Fruit fly (Drosophila melanogaster) whole organism, prepupa: ENCODE data around the gene Alp13.

Experiments
- CG10669 ChIP-seq: fragments of 200-800 bp; sonication (Bioruptor generic); optimal IDR thresholded peaks from 3 replicates; lab custom pipeline; 2018; ENCODE audit warnings: missing biosample characterization, mild to moderate bottlenecking, missing genetic modification characterization, moderate library complexity
- CG11294 ChIP-seq: fragments of 200-800 bp; sonication (Bioruptor generic); IDR thresholded peaks from 2 replicates; pipeline ENCODE4 v1.3.6; 2022; ENCODE audit warnings: missing biosample characterization, missing genetic modification characterization
- CG11762 ChIP-seq: fragments of 200-800 bp; sonication (Bioruptor generic); optimal IDR thresholded peaks from 3 replicates; lab custom pipeline; 2016; ENCODE audit warnings: missing biosample characterization, missing genetic modification characterization; ENCODE audit not compliant: insufficient read depth
- CG11902 ChIP-seq: fragments of 200-800 bp; sonication (Bioruptor generic); optimal IDR thresholded peaks from 3 replicates; lab custom pipeline; 2016; ENCODE audit warnings: missing biosample characterization, missing genetic modification characterization
- CG1621 ChIP-seq: fragments of 200-800 bp; sonication (Bioruptor generic); optimal IDR thresholded peaks from 3 replicates; lab custom pipeline; 2018; ENCODE audit warnings: missing biosample characterization, mild to moderate bottlenecking, missing genetic modification characterization
- CG16779 ChIP-seq: fragments of 200-800 bp; sonication (Bioruptor generic); optimal IDR thresholded peaks from 3 replicates; lab custom pipeline; 2017; ENCODE audit warnings: missing biosample characterization, mild to moderate bottlenecking, missing genetic modification characterization
- CG3919 ChIP-seq: fragments of 200-800 bp; sonication (Bioruptor generic); optimal IDR thresholded peaks from 3 replicates; lab custom pipeline; 2016; ENCODE audit warnings: missing biosample characterization, missing genetic modification characterization
- CG4318 ChIP-seq: fragments of 200-800 bp; sonication (Bioruptor generic); optimal IDR thresholded peaks from 3 replicates; lab custom pipeline; 2017; ENCODE audit warnings: missing biosample characterization, mild to moderate bottlenecking, missing genetic modification characterization
- CG6276 ChIP-seq: fragments of 200-800 bp; sonication (Bioruptor generic); optimal IDR thresholded peaks from 2 replicates; lab custom pipeline; 2017; ENCODE audit warnings: missing biosample characterization, mild to moderate bottlenecking, missing genetic modification characterization
- CG6808 ChIP-seq: fragments of 200-800 bp; sonication (Bioruptor generic); optimal IDR thresholded peaks from 3 replicates; lab custom pipeline; 2017; ENCODE audit warnings: missing biosample characterization, missing genetic modification characterization, mild to moderate bottlenecking, moderate library complexity, missing genetic modification reagents
- CG6854 ChIP-seq: fragments of 200-800 bp; sonication (Bioruptor generic); optimal IDR thresholded peaks from 2 replicates; lab custom pipeline; 2017; ENCODE audit warnings: missing biosample characterization, mild to moderate bottlenecking, missing genetic modification characterization
- CG8119 ChIP-seq: fragments of 200-800 bp; sonication (Bioruptor generic); IDR thresholded peaks from 3 replicates; pipeline ENCODE4 v1.3.6; 2022; ENCODE audit warnings: missing biosample characterization, missing genetic modification characterization
- CG8632 ChIP-seq: fragments of 200-800 bp; sonication (Bioruptor generic); optimal IDR thresholded peaks from 3 replicates; lab custom pipeline; 2016; ENCODE audit warnings: missing biosample characterization, missing genetic modification characterization
- Eip75B ChIP-seq: fragments of 200-800 bp; sonication (Bioruptor generic); optimal IDR thresholded peaks from 3 replicates; lab custom pipeline; 2016; ENCODE audit warnings: missing biosample characterization, missing genetic modification characterization
- Eip93F ChIP-seq: fragments of 200-800 bp; sonication (Bioruptor generic); optimal IDR thresholded peaks from 2 replicates; lab custom pipeline; 2016; ENCODE audit warnings: missing biosample characterization, mild to moderate bottlenecking, missing genetic modification characterization
- Hr38 ChIP-seq: sonication (Bioruptor generic); optimal IDR thresholded peaks from 2 replicates; lab custom pipeline; 2016; ENCODE audit warnings: missing biosample characterization, missing genetic modification characterization
- Lpt ChIP-seq: fragments of 200-800 bp; sonication (Bioruptor generic); optimal IDR thresholded peaks from 3 replicates; lab custom pipeline; 2016; ENCODE audit warnings: missing biosample characterization, missing genetic modification characterization
- Met ChIP-seq: fragments of 200-800 bp; sonication (Bioruptor generic); optimal IDR thresholded peaks from 3 replicates; lab custom pipeline; 2016; ENCODE audit warnings: missing biosample characterization, missing genetic modification characterization
- OdsH ChIP-seq: fragments of 200-800 bp; sonication (Bioruptor generic); optimal IDR thresholded peaks from 3 replicates; lab custom pipeline; 2016; ENCODE audit warnings: missing biosample characterization, missing genetic modification characterization
- Smox ChIP-seq: fragments of 200-800 bp; sonication (Bioruptor generic); optimal IDR thresholded peaks from 3 replicates; lab custom pipeline; 2016; ENCODE audit warnings: missing biosample characterization, missing genetic modification characterization
- acj6 ChIP-seq: fragments of 200-800 bp; sonication (Bioruptor generic); optimal IDR thresholded peaks from 3 replicates; lab custom pipeline; 2016; ENCODE audit warnings: missing biosample characterization, missing genetic modification characterization
- cyc ChIP-seq: fragments of 200-800 bp; sonication (Bioruptor generic); optimal IDR thresholded peaks from 3 replicates; lab custom pipeline; 2016; ENCODE audit warnings: missing biosample characterization, missing genetic modification characterization
- dac ChIP-seq: fragments of 200-800 bp; sonication (Bioruptor generic); optimal IDR thresholded peaks from 2 replicates; lab custom pipeline; 2017; ENCODE audit warnings: missing biosample characterization, mild to moderate bottlenecking, missing genetic modification characterization
- dsx ChIP-seq: fragments of 200-800 bp; optimal IDR thresholded peaks from 3 replicates; lab custom pipeline; 2019; ENCODE audit warnings: missing biosample characterization, mild to moderate bottlenecking, missing genetic modification characterization, moderate library complexity; ENCODE audit not compliant: poor library complexity, severe bottlenecking
- eg ChIP-seq: fragments of 200-800 bp; sonication (Bioruptor generic); IDR thresholded peaks from 3 replicates; pipeline ENCODE4 v1.3.6; 2022; ENCODE audit warnings: missing biosample characterization, missing genetic modification characterization
- fd85E ChIP-seq: fragments of 200-800 bp; sonication (Bioruptor generic); optimal IDR thresholded peaks from 3 replicates; lab custom pipeline; 2016; ENCODE audit warnings: missing biosample characterization, missing genetic modification characterization
- fkh ChIP-seq: fragments of 200-800 bp; sonication (Bioruptor generic); optimal IDR thresholded peaks from 3 replicates; lab custom pipeline; 2017; ENCODE audit warnings: missing biosample characterization, mild to moderate bottlenecking, missing genetic modification characterization, moderate library complexity
- pdm3 ChIP-seq: fragments of 200-800 bp; sonication (Bioruptor generic); optimal IDR thresholded peaks from 3 replicates; lab custom pipeline; 2016; ENCODE audit warnings: missing biosample characterization, missing genetic modification characterization
- salr ChIP-seq, 2 experiments: fragments of 200-800 bp; sonication (Bioruptor generic); optimal IDR thresholded peaks; 3 replicates each; lab custom pipeline; 2016 to 2018; ENCODE audit warnings: missing biosample characterization in 2 of 2, missing genetic modification characterization in 2 of 2, mild to moderate bottlenecking in 1 of 2
- spab ChIP-seq: fragments of 200-800 bp; sonication (Bioruptor generic); optimal IDR thresholded peaks from 2 replicates; lab custom pipeline; 2017; ENCODE audit warnings: missing biosample characterization, mild to moderate bottlenecking, missing genetic modification characterization, missing genetic modification reagents
- svp ChIP-seq: fragments of 200-800 bp; sonication (Bioruptor generic); peaks from one replicate; lab custom pipeline; 2016; ENCODE audit warnings: missing biosample characterization, missing genetic modification characterization
- vri ChIP-seq: fragments of 200-800 bp; sonication (Bioruptor generic); optimal IDR thresholded peaks from 3 replicates; lab custom pipeline; 2016; ENCODE audit warnings: missing biosample characterization, mild to moderate bottlenecking, missing genetic modification characterization

Gene Alp13

DNA sequence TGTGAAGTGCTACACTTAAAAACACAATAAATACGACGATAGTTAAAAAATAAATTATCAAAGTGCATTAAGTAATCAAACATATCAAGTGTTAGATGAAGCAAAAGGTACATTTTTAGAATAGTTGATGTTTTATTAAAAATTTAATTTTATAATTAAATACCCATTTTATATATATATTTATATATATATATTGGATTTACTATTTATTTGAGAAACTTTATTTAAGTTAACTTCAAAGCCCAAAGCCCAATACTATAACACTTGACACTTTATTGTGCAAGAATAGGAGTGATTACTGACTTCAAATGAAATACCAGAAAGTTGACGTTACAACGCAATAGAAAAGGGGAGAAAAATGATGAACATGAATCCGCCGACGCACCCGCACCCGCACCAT, 4.4 kb downstream of the Alp13 start, which contains the start of gene nerfin-2:
Gene nerfin-2, plus strand, starts transcription at position 301 of the 400 bp plus-strand sequence.
- no peak for TF ChIP-seq Lpt
- TF ChIP-seq fkh: no peak
- no peak for TF ChIP-seq CG6276 (GFP tag; lab: Kevin White, UChicago)

DNA sequence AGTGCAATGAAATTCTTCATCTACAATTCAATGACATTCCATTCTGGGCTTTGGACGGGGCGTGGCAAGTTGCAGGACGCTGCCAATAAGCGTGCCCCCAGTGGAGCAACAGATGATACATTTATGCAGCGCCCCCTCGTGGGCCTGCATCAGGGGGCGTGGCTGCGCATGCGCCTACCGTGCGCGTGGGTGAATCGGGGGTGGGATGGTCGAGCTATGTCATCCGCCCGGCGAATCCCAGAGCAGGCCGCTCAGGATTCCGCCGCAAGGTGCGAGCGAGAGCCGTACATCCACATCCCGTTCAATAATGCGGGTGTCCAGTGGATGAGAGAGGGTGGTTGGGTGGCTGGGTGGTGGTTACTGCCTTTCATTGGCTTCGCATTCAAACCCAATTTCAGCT, 5.0 kb downstream of the Alp13 start:
- TF ChIP-seq Met (GFP tag; lab: Kevin White, UChicago) (no peak), CG6276 (GFP tag; lab: Kevin White, UChicago) (no peak)

DNA sequence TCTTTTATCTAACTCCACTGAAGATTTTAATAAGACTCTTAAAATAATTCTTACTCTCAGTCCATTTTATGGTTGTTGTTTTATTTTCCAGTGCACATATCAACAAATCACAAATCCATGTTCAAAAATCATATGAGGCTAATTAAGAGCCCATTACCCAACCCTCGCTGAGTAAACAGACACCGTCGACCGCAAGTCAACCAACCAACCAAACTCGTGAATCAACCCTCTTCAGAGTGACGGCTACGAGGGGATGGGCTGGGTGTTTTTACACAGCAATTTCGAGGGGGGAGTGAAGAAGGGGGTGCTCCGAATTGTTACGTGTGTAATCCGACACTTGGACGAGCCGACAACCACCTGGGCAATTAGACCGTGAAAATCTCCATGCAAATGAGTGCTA, 6.4 kb downstream of the Alp13 start:
- TF ChIP-seq cyc (GFP tag; lab: Kevin White, UChicago): no peak
- peak; percentile 28 for TF ChIP-seq svp

DNA sequence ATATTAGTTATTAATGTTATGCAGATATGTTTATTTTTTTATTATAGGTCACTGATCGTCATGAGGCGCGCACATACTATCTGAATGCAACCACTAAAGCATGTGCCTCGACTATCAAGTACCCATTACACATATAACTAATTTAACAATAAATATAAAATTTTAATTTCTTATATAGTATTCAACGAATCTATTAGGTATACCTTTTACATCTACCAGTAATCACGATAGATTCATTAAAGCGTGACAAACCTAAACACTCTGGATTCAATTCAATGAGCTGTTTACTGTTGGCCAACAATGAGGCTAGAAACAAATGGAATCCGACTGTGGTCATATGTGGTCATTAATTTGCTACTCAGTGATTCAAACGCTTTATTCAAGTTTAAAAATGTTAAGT, 7.6 kb downstream of the Alp13 start, which contains the start of gene CG33784:
Gene CG33784, plus strand, starts transcription at position 301 of the 400 bp plus-strand sequence.
- TF ChIP-seq CG4318 (GFP tag; lab: Kevin White, UChicago) (no peak), cyc (GFP tag; lab: Kevin White, UChicago) (no peak), OdsH (GFP tag; lab: Kevin White, UChicago) (no peak), CG8632 (GFP tag; lab: Kevin White, UChicago) (no peak), Hr38 (no peak), CG11762 (GFP tag; lab: Kevin White, UChicago) (no peak), vri (no peak), pdm3 (GFP tag; lab: Kevin White, UChicago) (no peak), CG16779 (tag; lab: Kevin White, UChicago) (no peak), eg (GFP tag; lab: Robert Waterston, UW) (no peak), svp (no peak), CG10669 (no peak), CG6854 (GFP tag; lab: Kevin White, UChicago) (no peak)

DNA sequence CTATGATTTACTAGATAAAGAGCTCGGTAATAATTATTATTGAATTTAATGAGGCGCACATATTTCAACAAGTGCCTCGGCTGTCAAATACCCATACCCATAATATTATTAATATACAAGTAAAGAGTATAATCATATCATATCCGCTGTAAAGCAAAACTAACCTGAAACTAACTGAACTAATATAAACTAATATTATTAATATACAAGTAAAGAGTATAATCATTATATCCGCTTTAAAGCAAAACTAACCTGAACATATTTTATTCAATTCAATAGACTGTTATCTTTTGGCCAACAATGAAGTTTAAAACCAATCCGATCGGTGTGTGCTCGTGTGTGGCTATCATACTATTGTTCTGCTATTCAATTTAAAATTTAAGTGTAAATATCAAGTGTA, 8.7 kb downstream of the Alp13 start, which contains the start of gene CG33783:
Gene CG33783, plus strand, starts transcription at position 301 of the 400 bp plus-strand sequence.
- TF ChIP-seq acj6 (GFP tag; lab: Kevin White, UChicago) (no peak), CG1621 (tag; lab: Kevin White, UChicago) (no peak), Smox (GFP tag; lab: Kevin White, UChicago) (no peak), CG3919 (GFP tag; lab: Kevin White, UChicago) (no peak), CG6808 (GFP tag; lab: Kevin White, UChicago) (no peak), CG11902 (GFP tag; lab: Kevin White, UChicago) (no peak), dac (GFP tag; lab: Kevin White, UChicago) (no peak), CG11762 (GFP tag; lab: Kevin White, UChicago) (no peak), spab (GFP tag; lab: Kevin White, UChicago) (no peak), salr (GFP tag; optimal IDR thresholded peaks at IDR 0.05; lab: Kevin White, UChicago) (no peak), fd85E (no peak), CG8119 (no peak), Eip75B (GFP tag; lab: Kevin White, UChicago) (no peak), CG11294 (GFP tag; lab: Robert Waterston, UW) (no peak), dsx (no peak)

DNA sequence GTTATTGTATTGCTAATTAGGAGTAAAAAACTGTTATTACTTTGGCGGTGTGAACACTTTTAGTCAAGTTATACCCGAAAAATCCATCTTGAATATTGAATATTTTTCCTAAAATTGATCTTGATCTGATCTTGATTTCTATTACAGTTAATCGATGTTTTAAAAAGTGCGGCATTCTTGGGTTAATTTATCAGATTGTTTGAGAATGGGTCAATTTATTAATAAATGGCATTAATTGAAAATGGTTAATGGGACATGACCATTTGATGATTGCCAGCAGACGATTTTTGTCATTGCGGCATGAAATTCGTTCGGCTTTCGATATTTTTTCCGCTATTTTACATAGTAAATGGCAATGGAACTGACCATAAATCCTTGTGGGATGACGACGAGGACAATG, 11.5 kb downstream of the Alp13 start, which contains the start of gene CG33631:
Gene CG33631, plus strand, starts transcription at position 301 of the 400 bp plus-strand sequence.
- TF ChIP-seq CG11762 (GFP tag; lab: Kevin White, UChicago): no peak
- no peak for TF ChIP-seq CG16779 (tag; lab: Kevin White, UChicago)
- no peak for TF ChIP-seq vri
- TF ChIP-seq Eip93F (GFP tag; lab: Kevin White, UChicago): no peak
